Fruit fly (Drosophila melanogaster): Measurements from ENCODE around the gene Capr.

Gene Capr

dm6 chr3L:18620988-18621734 lies 52.0 kb downstream of the Capr start:
- TF ChIP-seq CG8478 (optimal IDR thresholded peaks at IDR 0.05) (no peak), CTCF (optimal IDR thresholded peaks at IDR 0.05) (peak in 1 of 2 experiments; percentile 35)
